Fruit fly (Drosophila melanogaster): ENCODE results near the gene CG32195.

The CG32195 gene

dm6 chr3L:18148418-18148973 is 35.7 kb downstream of the CG32195 start, which contains the start of gene CG7330 (continued):
- peak; percentile 83 for TF ChIP-seq Ets96B (tag; optimal IDR thresholded peaks at IDR 0.05)
- TF ChIP-seq CG32006 (GFP tag; optimal IDR thresholded peaks at IDR 0.05) = peak; percentile 99
- peak; percentile 77 for TF ChIP-seq Sox14 (GFP tag; optimal IDR thresholded peaks at IDR 0.05)
- TF ChIP-seq CG6808 (GFP tag; optimal IDR thresholded peaks at IDR 0.05) = peak; percentile 83
- peak; percentile 92 for TF ChIP-seq CG11762 (GFP tag; optimal IDR thresholded peaks at IDR 0.05; ENCODE audit: insufficient read depth)
- TF ChIP-seq lz (GFP tag; optimal IDR thresholded peaks at IDR 0.05) = peak; percentile 81
- peak; percentile 82 for TF ChIP-seq dsx (GFP tag; optimal IDR thresholded peaks at IDR 0.05; ENCODE audit: poor library complexity, severe bottlenecking)
- TF ChIP-seq Hr38 (GFP tag; optimal IDR thresholded peaks at IDR 0.05) = peak; percentile 67
- peak; percentile 96 for TF ChIP-seq Sox15 (GFP tag; optimal IDR thresholded peaks at IDR 0.05)
- peak; percentile 87 for TF ChIP-seq Gug (GFP tag; IDR thresholded peaks at IDR 0.05)
- TF ChIP-seq svp (GFP tag) = peak; percentile 96
- TF ChIP-seq CG8632 (GFP tag; optimal IDR thresholded peaks at IDR 0.05) = peak; percentile 96
- TF ChIP-seq CG1621 (tag; optimal IDR thresholded peaks at IDR 0.05) = peak; percentile 61
- TF ChIP-seq CG8319 (GFP tag; optimal IDR thresholded peaks at IDR 0.05) = peak; percentile 92
- peak; percentile 73 for TF ChIP-seq Ets21C (GFP tag; optimal IDR thresholded peaks at IDR 0.05)
- TF ChIP-seq CG34406 (GFP tag; optimal IDR thresholded peaks at IDR 0.05) = peak; percentile 98
- TF ChIP-seq Eip78C (GFP tag) = peak; percentile 99
- peak; percentile 94 for TF ChIP-seq Lpt (GFP tag; optimal IDR thresholded peaks at IDR 0.05)
- TF ChIP-seq topi (GFP tag; optimal IDR thresholded peaks at IDR 0.05) = peak; percentile 86
- TF ChIP-seq pdm3 (GFP tag; optimal IDR thresholded peaks at IDR 0.05) = peak; percentile 92
- peak; percentile 79 for TF ChIP-seq Blimp-1 (GFP tag; optimal IDR thresholded peaks at IDR 0.05)
- peak; percentile 97 for TF ChIP-seq CG4318 (GFP tag; optimal IDR thresholded peaks at IDR 0.05)
- peak; percentile 81 for TF ChIP-seq Hr39 (GFP tag; optimal IDR thresholded peaks at IDR 0.05)

DNA sequence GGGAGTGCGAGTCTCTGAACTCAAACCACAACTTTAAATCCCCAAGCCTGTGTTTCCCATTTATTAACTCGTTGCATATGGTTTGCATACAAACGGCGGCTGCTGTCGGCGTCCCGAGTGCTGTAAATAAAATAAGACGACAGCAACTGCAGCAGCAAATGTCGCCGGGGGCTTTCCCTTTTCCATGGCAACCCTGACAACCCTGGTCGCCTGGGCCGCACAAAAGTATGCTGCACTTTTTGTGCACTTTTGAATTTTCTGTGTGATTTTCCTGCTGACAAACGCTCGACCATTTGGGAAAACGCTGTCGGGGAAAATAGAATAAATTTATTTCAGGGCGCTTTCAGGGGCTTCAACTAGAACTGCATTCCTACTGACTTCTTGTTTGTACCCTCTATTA is 41.4 kb downstream of the CG32195 start:
- no peak for TF ChIP-seq Ets21C (GFP tag; optimal IDR thresholded peaks at IDR 0.05)
- TF ChIP-seq pdm3 (GFP tag; optimal IDR thresholded peaks at IDR 0.05) = no peak
- TF ChIP-seq fkh (GFP tag; optimal IDR thresholded peaks at IDR 0.05) = no peak
- TF ChIP-seq dac (GFP tag; optimal IDR thresholded peaks at IDR 0.05) = no peak

DNA sequence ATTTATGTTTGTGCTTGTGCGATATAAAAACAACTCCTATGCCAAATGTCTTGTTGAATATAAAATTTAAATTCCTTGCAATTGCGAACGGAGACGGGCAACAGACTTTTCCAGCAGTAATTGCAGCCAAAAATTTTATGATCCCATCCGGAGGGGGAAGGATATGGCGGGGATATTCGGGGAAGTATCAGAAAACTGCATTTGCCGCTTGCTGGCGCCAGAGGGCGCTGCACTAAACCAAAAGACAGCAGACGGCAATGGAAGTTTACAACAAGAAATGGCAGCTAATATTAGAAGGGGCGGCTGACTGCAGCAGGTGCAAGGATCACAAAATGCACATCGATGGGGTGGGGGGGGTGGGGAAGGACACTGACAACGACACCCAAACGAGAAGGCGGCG is 48.4 kb downstream of the CG32195 start:
- TF ChIP-seq lz (GFP tag; optimal IDR thresholded peaks at IDR 0.05) = no peak
- no peak for TF ChIP-seq CG16779 (tag; optimal IDR thresholded peaks at IDR 0.05)
- no peak for TF ChIP-seq net (GFP tag; optimal IDR thresholded peaks at IDR 0.05)
- no peak for TF ChIP-seq fkh (GFP tag; optimal IDR thresholded peaks at IDR 0.05)
- TF ChIP-seq Hr38 (GFP tag; optimal IDR thresholded peaks at IDR 0.05) = no peak
- TF ChIP-seq Eip75B (GFP tag; optimal IDR thresholded peaks at IDR 0.05) = no peak
- TF ChIP-seq Blimp-1 (GFP tag; optimal IDR thresholded peaks at IDR 0.05) = no peak
- no peak for TF ChIP-seq Sox15 (GFP tag; optimal IDR thresholded peaks at IDR 0.05)
- no peak for TF ChIP-seq CG34406 (GFP tag; optimal IDR thresholded peaks at IDR 0.05)
- no peak for TF ChIP-seq CG8319 (GFP tag; optimal IDR thresholded peaks at IDR 0.05)
- TF ChIP-seq CG8119 (GFP tag; IDR thresholded peaks at IDR 0.05) = no peak
- TF ChIP-seq CG3919 (GFP tag; optimal IDR thresholded peaks at IDR 0.05) = no peak

DNA sequence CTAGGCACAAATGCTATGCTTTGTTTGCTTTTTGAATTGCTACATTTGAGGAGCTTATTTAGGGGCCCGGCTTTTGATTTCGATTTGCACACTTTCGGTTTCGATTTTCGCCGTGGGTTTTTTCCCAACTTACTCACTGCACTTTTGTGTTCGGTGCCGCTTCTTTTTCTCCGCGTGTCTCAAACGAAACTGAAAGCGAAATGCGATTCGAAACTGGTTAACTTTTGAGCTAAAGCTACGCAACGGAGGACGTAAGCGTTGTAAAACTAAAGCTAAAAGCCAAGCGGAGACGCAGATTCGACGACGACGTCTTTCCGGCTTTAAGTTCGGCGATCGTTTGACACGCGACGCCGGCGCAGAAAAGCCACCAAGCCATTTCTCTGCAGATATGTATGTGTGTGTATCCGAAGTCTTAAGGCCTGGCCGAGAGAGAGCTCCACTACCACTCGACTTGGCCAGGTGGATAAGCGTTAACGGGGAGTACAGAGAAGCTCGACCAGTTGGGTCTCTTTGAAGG is 49.5 kb downstream of the CG32195 start, which contains the start of gene CG13699:
Gene CG13699, minus strand, starts transcription at position 349 of the 517 bp plus-strand sequence.
- TF ChIP-seq CG11902 (GFP tag; optimal IDR thresholded peaks at IDR 0.05) = no peak
- no peak for TF ChIP-seq spab (GFP tag; optimal IDR thresholded peaks at IDR 0.05)
- peak; percentile 48; the same call in 1 of the 2 replicates for TF ChIP-seq CG15336 (GFP tag; IDR thresholded peaks at IDR 0.05)
- no peak for TF ChIP-seq dsx (GFP tag; optimal IDR thresholded peaks at IDR 0.05; ENCODE audit: poor library complexity, severe bottlenecking)
- 0 out of 3 replicates have a peak, but pooled peaks have one; percentile 16 for TF ChIP-seq CG8119 (GFP tag; IDR thresholded peaks at IDR 0.05)
- peak; percentile 88 for TF ChIP-seq CG6854 (GFP tag; optimal IDR thresholded peaks at IDR 0.05)
- no peak for TF ChIP-seq Sox15 (GFP tag; optimal IDR thresholded peaks at IDR 0.05)
- no peak for TF ChIP-seq fkh (GFP tag; optimal IDR thresholded peaks at IDR 0.05)
- peak; percentile 97 for TF ChIP-seq Blimp-1 (GFP tag; optimal IDR thresholded peaks at IDR 0.05)
- peak; percentile 25 for TF ChIP-seq CG1621 (tag; optimal IDR thresholded peaks at IDR 0.05)
- no peak for TF ChIP-seq CG11294 (GFP tag; IDR thresholded peaks at IDR 0.05)
- no peak for TF ChIP-seq CG6808 (GFP tag; optimal IDR thresholded peaks at IDR 0.05)
- no peak for TF ChIP-seq CG4318 (GFP tag; optimal IDR thresholded peaks at IDR 0.05)
- peak; percentile 40 for TF ChIP-seq Sox102F (GFP tag; optimal IDR thresholded peaks at IDR 0.05)
- no peak for TF ChIP-seq vri (GFP tag; optimal IDR thresholded peaks at IDR 0.05)
- peak; percentile 41 for TF ChIP-seq Eip78C (GFP tag)

Data from whole organism, prepupa.